Fruit fly (Drosophila melanogaster): ENCODE results near the gene CG15369.

The CG15369 gene

DNA sequence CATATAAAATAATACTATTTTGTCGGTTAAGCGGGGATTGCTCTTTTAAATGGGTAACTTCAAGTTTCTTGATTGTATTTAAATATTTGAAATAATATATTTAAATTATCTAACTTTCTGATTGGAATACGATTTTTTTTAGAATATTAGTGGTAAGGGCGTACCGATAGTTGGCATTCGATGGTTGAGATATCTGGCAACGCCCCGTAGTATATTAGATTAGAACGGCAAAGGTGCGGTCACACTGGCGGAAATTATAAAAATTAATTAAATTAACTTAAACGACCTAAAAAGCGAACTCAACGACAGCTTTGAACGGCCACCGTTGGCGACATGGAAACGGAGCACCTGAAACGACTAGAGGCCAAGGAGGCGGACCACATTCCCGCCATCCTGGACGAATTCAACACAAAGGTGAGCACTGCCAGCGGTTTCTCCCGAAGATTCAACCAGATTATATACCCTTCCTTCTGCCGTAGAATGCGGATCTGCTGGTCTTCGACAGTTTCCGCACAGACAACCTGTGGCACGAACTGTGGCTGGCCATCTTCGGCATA is 39.4 kb downstream of the CG15369 start, which contains the start of gene ric8a (continued):
- TF ChIP-seq CG14860 (GFP tag; IDR thresholded peaks at IDR 0.05; ENCODE audit: partially characterized antibody): peak; percentile 64; the same call in 2 of the 3 replicates
- no peak for TF ChIP-seq CG9215 (GFP tag; IDR thresholded peaks at IDR 0.05)
- TF ChIP-seq sr (GFP tag; IDR thresholded peaks at IDR 0.05): no peak
- peak; percentile 72; the same call in 1 of the 2 replicates for TF ChIP-seq sna (GFP tag; IDR thresholded peaks at IDR 0.05; ENCODE audit: partially characterized antibody)
- TF ChIP-seq GATAe (GFP tag; conservative IDR thresholded peaks at IDR 0.05): no peak
- no peak for TF ChIP-seq btn (GFP tag; optimal IDR thresholded peaks at IDR 0.05)
- TF ChIP-seq luna (GFP tag; optimal IDR thresholded peaks at IDR 0.05): no peak
- TF ChIP-seq sqz (GFP tag; optimal IDR thresholded peaks at IDR 0.05): peak; percentile 61
- TF ChIP-seq esg (GFP tag; conservative IDR thresholded peaks at IDR 0.05): no peak
- no peak for TF ChIP-seq zf30C (GFP tag; optimal IDR thresholded peaks at IDR 0.05)
- no peak for TF ChIP-seq nerfin-1 (tag; optimal IDR thresholded peaks at IDR 0.05)
- TF ChIP-seq Neu2 (GFP tag; optimal IDR thresholded peaks at IDR 0.05; ENCODE audit: borderline replicate concordance): no peak
- TF ChIP-seq seq (GFP tag; IDR thresholded peaks at IDR 0.05): no peak
- TF ChIP-seq cato (GFP tag; optimal IDR thresholded peaks at IDR 0.05; ENCODE audit: borderline replicate concordance): no peak
- TF ChIP-seq CG12659 (GFP tag; optimal IDR thresholded peaks at IDR 0.05): peak; percentile 30
- no peak for TF ChIP-seq CG6254 (GFP tag; optimal IDR thresholded peaks at IDR 0.05)
- peak; percentile 13 for TF ChIP-seq CG9817 (tag; optimal IDR thresholded peaks at IDR 0.05)
- peak; percentile 43; the same call in 1 of the 2 replicates for TF ChIP-seq CG32532 (GFP tag; IDR thresholded peaks at IDR 0.05)
- TF ChIP-seq bbx (GFP tag; IDR thresholded peaks at IDR 0.05; ENCODE audit: partially characterized antibody): peak; percentile 77
- TF ChIP-seq HmgD (GFP tag; optimal IDR thresholded peaks at IDR 0.05): no peak
- TF ChIP-seq ro (GFP tag; IDR thresholded peaks at IDR 0.05): no peak
- TF ChIP-seq CG4328 (GFP tag; optimal IDR thresholded peaks at IDR 0.05): no peak
- no peak for TF ChIP-seq sim (GFP tag; IDR thresholded peaks at IDR 0.05)
- no peak for TF ChIP-seq bigmax (GFP tag; optimal IDR thresholded peaks at IDR 0.05)
- TF ChIP-seq Ets97D (GFP tag; optimal IDR thresholded peaks at IDR 0.05): no peak
- no peak for TF ChIP-seq CG10147 (GFP tag; optimal IDR thresholded peaks at IDR 0.05)
- TF ChIP-seq pho (GFP tag; optimal IDR thresholded peaks at IDR 0.05): no peak
- no peak for TF ChIP-seq Fer3 (tag; optimal IDR thresholded peaks at IDR 0.05)
- no peak for TF ChIP-seq CG30020 (tag; optimal IDR thresholded peaks at IDR 0.05)
- TF ChIP-seq lmd (GFP tag; IDR thresholded peaks at IDR 0.05): no peak
- no peak for TF ChIP-seq CG9876 (GFP tag; optimal IDR thresholded peaks at IDR 0.05)
- peak; percentile 75 for TF ChIP-seq CG3847 (GFP tag; IDR thresholded peaks at IDR 0.05)
- no peak for TF ChIP-seq CG8089 (GFP tag; optimal IDR thresholded peaks at IDR 0.05)
- no peak for TF ChIP-seq Nf-YB (GFP tag; optimal IDR thresholded peaks at IDR 0.05)
- no peak for TF ChIP-seq dysf (GFP tag; IDR thresholded peaks at IDR 0.05)
- no peak for TF ChIP-seq Dip3 (GFP tag; optimal IDR thresholded peaks at IDR 0.05)
- TF ChIP-seq slp2 (GFP tag; optimal IDR thresholded peaks at IDR 0.05): no peak
- TF ChIP-seq CG13624 (GFP tag; optimal IDR thresholded peaks at IDR 0.05): no peak
- TF ChIP-seq vnd (GFP tag; IDR thresholded peaks at IDR 0.05; ENCODE audit: partially characterized antibody): peak; percentile 75
- no peak for TF ChIP-seq bcd (GFP tag; optimal IDR thresholded peaks at IDR 0.05)
- no peak for TF ChIP-seq NfI (GFP tag; optimal IDR thresholded peaks at IDR 0.05)
- TF ChIP-seq fd64A (GFP tag; optimal IDR thresholded peaks at IDR 0.05): no peak
- TF ChIP-seq scrt (GFP tag; optimal IDR thresholded peaks at IDR 0.05): no peak
- TF ChIP-seq CG18764 (GFP tag; optimal IDR thresholded peaks at IDR 0.05): no peak
- TF ChIP-seq CG11560 (tag; IDR thresholded peaks at IDR 0.05): no peak
- TF ChIP-seq Spps (tag; optimal IDR thresholded peaks at IDR 0.05): no peak
- peak; percentile 86 for TF ChIP-seq CG6791 (GFP tag; IDR thresholded peaks at IDR 0.05; ENCODE audit: partially characterized antibody)
- TF ChIP-seq CG30403 (GFP tag; optimal IDR thresholded peaks at IDR 0.05): no peak
- TF ChIP-seq Mad (GFP tag; optimal IDR thresholded peaks at IDR 0.05): no peak
- TF ChIP-seq kah (GFP tag; optimal IDR thresholded peaks at IDR 0.05): no peak
- no peak for TF ChIP-seq gt (GFP tag; IDR thresholded peaks at IDR 0.05)

All from whole organism, embryonic.